Worm (Caenorhabditis elegans) whole organism, L3 larva: Measurements from ENCODE around the gene ZK1098.2.

Experiments used
- elt-2 ChIP-seq: sonication (generic microtip); optimal IDR thresholded peaks from 2 replicates; lab custom pipeline; 2016; ENCODE audit warnings: missing genetic modification reagents, mild to moderate bottlenecking, missing genetic modification characterization, missing compliant biosample characterization
- eor-1 ChIP-seq, 2 experiments: fragments of 150-350 bp; optimal IDR thresholded peaks; 2 replicates each; lab custom pipeline; 2014 to 2018; ENCODE audit warnings: missing biosample characterization in 2 of 2, missing genetic modification characterization in 2 of 2
- nhr-237 ChIP-seq: fragments of 150-350 bp; optimal IDR thresholded peaks from 2 replicates; lab custom pipeline; 2014; ENCODE audit warnings: missing biosample characterization, missing genetic modification characterization
- nhr-77 ChIP-seq: fragments of 150-350 bp; optimal IDR thresholded peaks from 2 replicates; lab custom pipeline; 2014; ENCODE audit warnings: missing biosample characterization, missing genetic modification characterization
- pha-4 ChIP-seq: fragments of 150-350 bp; optimal IDR thresholded peaks from 2 replicates; lab custom pipeline; 2014; ENCODE audit warnings: missing biosample characterization, missing genetic modification reagents, missing genetic modification characterization
- tbx-2 ChIP-seq: sonication (generic microtip); optimal IDR thresholded peaks from 2 replicates; lab custom pipeline; 2016; ENCODE audit warnings: mild to moderate bottlenecking, missing genetic modification characterization, missing compliant biosample characterization
- ztf-11 ChIP-seq: fragments of 150-350 bp; optimal IDR thresholded peaks from 2 replicates; lab custom pipeline; 2014; ENCODE audit warnings: missing biosample characterization, missing genetic modification characterization

- TF ChIP-seq nhr-237 (tag; lab: Kevin White, UChicago) (no peak), ztf-11 (tag; lab: Kevin White, UChicago) (no peak), tbx-2 (no peak), elt-2 (tag; lab: Kevin White, UChicago) (no peak), nhr-77 (tag; lab: Kevin White, UChicago) (no peak), eor-1 (tag; optimal IDR thresholded peaks at IDR 0.05; lab: Kevin White, UChicago) (no peak), pha-4 (tag; lab: Kevin White, UChicago) (no peak)
Measured at ce11 chrIII:9497412-9497811, 31.5 kb upstream of the ZK1098.2 start.
